Worm (Caenorhabditis elegans) whole organism, mixed stage, embryonic: ENCODE data around the gene nnt-1.

Experiments used
- ceh-39 ChIP-seq: fragments of 150-350 bp; optimal IDR thresholded peaks from 2 replicates; lab custom pipeline; 2014; ENCODE audit warnings: missing biosample characterization, missing genetic modification characterization
- ces-1 ChIP-seq: fragments of 150-350 bp; optimal IDR thresholded peaks from 2 replicates; lab custom pipeline; 2014; ENCODE audit warnings: missing biosample characterization, missing genetic modification reagents, missing genetic modification characterization
- flh-1 ChIP-seq: fragments of 200-800 bp; sonication (Bioruptor generic); optimal IDR thresholded peaks from 2 replicates; lab custom pipeline; 2018; ENCODE audit warnings: mild to moderate bottlenecking, missing genetic modification characterization, moderate library complexity, missing compliant biosample characterization
- lin-13 ChIP-seq: fragments of 150-350 bp; optimal IDR thresholded peaks from 2 replicates; lab custom pipeline; 2014; ENCODE audit warnings: missing biosample characterization, missing genetic modification characterization
- mep-1 ChIP-seq: fragments of 150-350 bp; optimal IDR thresholded peaks from 2 replicates; lab custom pipeline; 2017; ENCODE audit warnings: missing biosample characterization, missing genetic modification reagents, missing genetic modification characterization, inconsistent platforms
- nhr-76 ChIP-seq: sonication (generic microtip); optimal IDR thresholded peaks from 2 replicates; lab custom pipeline; 2017; ENCODE audit warnings: missing biosample characterization, missing genetic modification characterization
- pha-4 ChIP-seq: fragments of 150-350 bp; optimal IDR thresholded peaks from 2 replicates; lab custom pipeline; 2018; ENCODE audit warnings: missing biosample characterization, missing genetic modification reagents, missing genetic modification characterization
- snpc-4 ChIP-seq: fragments of 150-350 bp; optimal IDR thresholded peaks from 2 replicates; lab custom pipeline; 2014; ENCODE audit warnings: missing biosample characterization, missing genetic modification characterization
- tbx-8 ChIP-seq: fragments of 200-800 bp; sonication (Bioruptor generic); optimal IDR thresholded peaks from 2 replicates; lab custom pipeline; 2018; ENCODE audit warnings: mild to moderate bottlenecking, missing genetic modification characterization, moderate library complexity, missing compliant biosample characterization
- unc-62 ChIP-seq: fragments of 150-350 bp; optimal IDR thresholded peaks from 2 replicates; lab custom pipeline; 2014; ENCODE audit warnings: missing biosample characterization, missing genetic modification reagents, missing genetic modification characterization
- ztf-11 ChIP-seq: fragments of 150-350 bp; optimal IDR thresholded peaks from 2 replicates; lab custom pipeline; 2014; ENCODE audit warnings: missing biosample characterization, missing genetic modification characterization

- TF ChIP-seq lin-13 (tag; lab: Kevin White, UChicago) (no peak), unc-62 (no peak), ceh-39 (tag; lab: Kevin White, UChicago) (no peak), flh-1 (GFP tag; lab: Kevin White, UChicago) (no peak), tbx-8 (GFP tag; lab: Kevin White, UChicago) (no peak), ces-1 (no peak), nhr-76 (tag; lab: Kevin White, UChicago) (no peak), pha-4 (tag; lab: Kevin White, UChicago) (no peak), snpc-4 (tag; lab: Kevin White, UChicago) (no peak), ztf-11 (tag; lab: Kevin White, UChicago) (no peak), mep-1 (tag; lab: Kevin White, UChicago) (no peak)
These were observed 46.9 kb upstream of the nnt-1 start, which contains the start of gene lgc-58 for ce11 chrX:6075209-6075608.
